Fruit fly (Drosophila melanogaster): ENCODE measurements around the gene Cog8.

The Cog8 gene

dm6 chr2L:11452601-11453345 lies 46.0 kb downstream of the Cog8 start (continued):
- TF ChIP-seq zfh1 (GFP tag; IDR thresholded peaks at IDR 0.05) (peak; percentile 85), CG8359 (GFP tag; optimal IDR thresholded peaks at IDR 0.05; ENCODE audit: borderline replicate concordance) (peak; percentile 52), Side (GFP tag; optimal IDR thresholded peaks at IDR 0.05) (peak; percentile 27), Max (GFP tag; optimal IDR thresholded peaks at IDR 0.05) (no peak), esg (GFP tag; conservative IDR thresholded peaks at IDR 0.05) (no peak), Antp (GFP tag; optimal IDR thresholded peaks at IDR 0.05) (no peak), zen2 (GFP tag; IDR thresholded peaks at IDR 0.05; ENCODE audit: partially characterized antibody) (no peak), CG11695 (GFP tag; IDR thresholded peaks at IDR 0.05) (0 out of 3 replicates have a peak, but pooled peaks have one; percentile 13), Atf3 (GFP tag; optimal IDR thresholded peaks at IDR 0.05) (no peak), Hmx (GFP tag; optimal IDR thresholded peaks at IDR 0.05) (no peak), sob (GFP tag; IDR thresholded peaks at IDR 0.05) (no peak), CG31441 (GFP tag; IDR thresholded peaks at IDR 0.05) (peak; percentile 71), emc (GFP tag; optimal IDR thresholded peaks at IDR 0.05) (no peak)

dm6 chr2L:11447641-11448040 lies 51.1 kb downstream of the Cog8 start:
- TF ChIP-seq hb (GFP tag; IDR thresholded peaks at IDR 0.05; ENCODE audit: partially characterized antibody) (no peak), Drgx (GFP tag; IDR thresholded peaks at IDR 0.05) (0 out of 2 replicates have a peak, but pooled peaks have one; percentile 28), Max (GFP tag; optimal IDR thresholded peaks at IDR 0.05) (no peak), Hsf (GFP tag; optimal IDR thresholded peaks at IDR 0.05) (no peak), Ets97D (GFP tag; optimal IDR thresholded peaks at IDR 0.05) (no peak), bcd (GFP tag; optimal IDR thresholded peaks at IDR 0.05) (no peak), pzg (GFP tag; optimal IDR thresholded peaks at IDR 0.05) (no peak), kni (GFP tag; optimal IDR thresholded peaks at IDR 0.05) (peak; percentile 88), sna (GFP tag; IDR thresholded peaks at IDR 0.05; ENCODE audit: partially characterized antibody) (peak; percentile 42; the same call in 1 of the 2 replicates), CG3838 (GFP tag; optimal IDR thresholded peaks at IDR 0.05) (no peak), CG14441 (GFP tag; IDR thresholded peaks at IDR 0.05) (no peak), HmgZ (tag; optimal IDR thresholded peaks at IDR 0.05) (peak; percentile 46), CG7987 (GFP tag; optimal IDR thresholded peaks at IDR 0.05) (no peak), NK7.1 (GFP tag; optimal IDR thresholded peaks at IDR 0.05) (no peak), nerfin-2 (GFP tag; IDR thresholded peaks at IDR 0.05; ENCODE audit: partially characterized antibody) (no peak), CG1024 (GFP tag; IDR thresholded peaks at IDR 0.05) (no peak), cwo (GFP tag; optimal IDR thresholded peaks at IDR 0.05) (no peak), CG10543 (GFP tag; optimal IDR thresholded peaks at IDR 0.05) (peak; percentile 44), HmgD (GFP tag; optimal IDR thresholded peaks at IDR 0.05) (peak; percentile 90), Nf-YC (tag; optimal IDR thresholded peaks at IDR 0.05) (peak; percentile 98), scrt (GFP tag; optimal IDR thresholded peaks at IDR 0.05) (peak; percentile 86), nerfin-1 (tag; optimal IDR thresholded peaks at IDR 0.05) (peak; percentile 22), pita (GFP tag; optimal IDR thresholded peaks at IDR 0.05) (no peak), Eip74EF (GFP tag; optimal IDR thresholded peaks at IDR 0.05) (peak in 1 of 2 experiments; percentile 21), otp (GFP tag; IDR thresholded peaks at IDR 0.05) (0 out of 3 replicates have a peak, but pooled peaks have one; percentile 21), CoRest (tag; optimal IDR thresholded peaks at IDR 0.05) (peak; percentile 72), rib (GFP tag; IDR thresholded peaks at IDR 0.05) (0 out of 2 replicates have a peak, but pooled peaks have one; percentile 24), CG17328 (GFP tag; IDR thresholded peaks at IDR 0.05) (no peak), al (GFP tag; IDR thresholded peaks at IDR 0.05) (no peak), Adf1 (GFP tag; IDR thresholded peaks at IDR 0.05) (peak; percentile 84), unpg (GFP tag; optimal IDR thresholded peaks at IDR 0.05) (no peak), C15 (GFP tag; IDR thresholded peaks at IDR 0.05) (no peak), CG12769 (tag; optimal IDR thresholded peaks at IDR 0.05) (peak; percentile 46), CG3281 (GFP tag; optimal IDR thresholded peaks at IDR 0.05) (no peak), Myb (GFP tag; optimal IDR thresholded peaks at IDR 0.05) (no peak), CG2875 (GFP tag; optimal IDR thresholded peaks at IDR 0.05) (no peak)
